Worm (Caenorhabditis elegans): ENCODE results near the gene C05C8.5.

ce11 chrV:7197036-7197435 is 37.6 kb downstream of the C05C8.5 start:
- TF ChIP-seq dmd-6 (GFP tag; IDR thresholded peaks at IDR 0.05), result no peak
- TF ChIP-seq egl-27 (tag; optimal IDR thresholded peaks at IDR 0.05), result no peak
- no peak for TF ChIP-seq nhr-76 (tag; optimal IDR thresholded peaks at IDR 0.05)
- TF ChIP-seq nhr-77 (tag; optimal IDR thresholded peaks at IDR 0.05), result no peak
- TF ChIP-seq snpc-4 (tag; optimal IDR thresholded peaks at IDR 0.05), result no peak
- TF ChIP-seq pha-4 (GFP tag; IDR thresholded peaks at IDR 0.05), result no peak
- TF ChIP-seq pha-4 (tag; optimal IDR thresholded peaks at IDR 0.05), result no peak
- TF ChIP-seq ceh-82 (tag; optimal IDR thresholded peaks at IDR 0.05), result no peak
- no peak for TF ChIP-seq lin-1 (GFP tag; IDR thresholded peaks at IDR 0.05)
- no peak for TF ChIP-seq ama-1 (optimal IDR thresholded peaks at IDR 0.05)
